Worm (Caenorhabditis elegans) whole organism, L2 larva: ENCODE results near the gene scav-5.

Experiments
- Y55F3AM.14 ChIP-seq: fragments of 200-800 bp; sonication (Bioruptor generic); optimal IDR thresholded peaks from 2 replicates; lab custom pipeline; 2018; ENCODE audit warnings: mild to moderate bottlenecking, missing genetic modification characterization, missing compliant biosample characterization
- alr-1 ChIP-seq: fragments of 150-350 bp; optimal IDR thresholded peaks from 2 replicates; lab custom pipeline; 2014; ENCODE audit warnings: missing biosample characterization, missing genetic modification characterization
- aly-2 ChIP-seq: fragments of 150-350 bp; optimal IDR thresholded peaks from 2 replicates; lab custom pipeline; 2014; ENCODE audit warnings: missing biosample characterization, missing genetic modification characterization
- ama-1 ChIP-seq: fragments of 150-350 bp; optimal IDR thresholded peaks from 2 replicates; lab custom pipeline; 2018; ENCODE audit warnings: inconsistent platforms
- ceh-16 ChIP-seq: fragments of 150-350 bp; optimal IDR thresholded peaks from 2 replicates; lab custom pipeline; 2014; ENCODE audit warnings: missing biosample characterization, missing genetic modification characterization
- ceh-82 ChIP-seq: fragments of 150-350 bp; optimal IDR thresholded peaks from 2 replicates; lab custom pipeline; 2014; ENCODE audit warnings: missing biosample characterization, missing genetic modification characterization
- dmd-4 ChIP-seq: sonication (generic microtip); optimal IDR thresholded peaks from 2 replicates; lab custom pipeline; 2017; ENCODE audit warnings: missing biosample characterization, missing genetic modification characterization
- egl-27 ChIP-seq: sonication (generic microtip); optimal IDR thresholded peaks from 3 replicates; lab custom pipeline; 2017; ENCODE audit warnings: missing biosample characterization, missing genetic modification reagents, missing genetic modification characterization
- elt-1 ChIP-seq: fragments of 150-350 bp; optimal IDR thresholded peaks from 2 replicates; lab custom pipeline; 2014; ENCODE audit warnings: missing biosample characterization, missing genetic modification characterization
- gmeb-1 ChIP-seq: fragments of 150-350 bp; optimal IDR thresholded peaks from 2 replicates; lab custom pipeline; 2014; ENCODE audit warnings: missing biosample characterization, missing genetic modification characterization
- lin-11 ChIP-seq: fragments of 150-350 bp; sonication (generic microtip); optimal IDR thresholded peaks from 2 replicates; lab custom pipeline; 2014; ENCODE audit warnings: missing biosample characterization, missing genetic modification characterization, inconsistent platforms, mixed read lengths
- lin-13 ChIP-seq: fragments of 150-350 bp; optimal IDR thresholded peaks from 2 replicates; lab custom pipeline; 2014; ENCODE audit warnings: missing biosample characterization, missing genetic modification reagents, missing genetic modification characterization
- lin-39 ChIP-seq: fragments of 150-350 bp; optimal IDR thresholded peaks from 2 replicates; lab custom pipeline; 2014; ENCODE audit warnings: missing biosample characterization, missing genetic modification reagents, missing genetic modification characterization
- lsy-2 ChIP-seq, 2 experiments: fragments of 150-350 bp in 1 of 2; sonication (generic microtip) in 1 of 2; optimal IDR thresholded peaks; 2 replicates each; lab custom pipeline; 2014 to 2017; ENCODE audit warnings: missing biosample characterization in 2 of 2, missing genetic modification characterization in 2 of 2
- mab-5 ChIP-seq: fragments of 150-350 bp; optimal IDR thresholded peaks from 2 replicates; lab custom pipeline; 2014; ENCODE audit warnings: missing biosample characterization, missing genetic modification characterization
- nhr-10 ChIP-seq: sonication (generic microtip); optimal IDR thresholded peaks from 2 replicates; lab custom pipeline; 2017; ENCODE audit warnings: missing biosample characterization, missing genetic modification characterization
- nhr-11 ChIP-seq: fragments of 150-350 bp; optimal IDR thresholded peaks from 2 replicates; lab custom pipeline; 2014; ENCODE audit warnings: missing biosample characterization, missing genetic modification characterization
- nhr-21 ChIP-seq: fragments of 150-350 bp; optimal IDR thresholded peaks from 2 replicates; lab custom pipeline; 2014; ENCODE audit warnings: missing biosample characterization, missing genetic modification characterization
- nhr-237 ChIP-seq: fragments of 150-350 bp; optimal IDR thresholded peaks from 2 replicates; lab custom pipeline; 2014; ENCODE audit warnings: missing biosample characterization, missing genetic modification characterization
- nhr-25 ChIP-seq: fragments of 150-350 bp; sonication (generic microtip); optimal IDR thresholded peaks from 3 replicates; lab custom pipeline; 2014; ENCODE audit warnings: missing biosample characterization, missing genetic modification characterization
- nhr-6 ChIP-seq: fragments of 150-350 bp; optimal IDR thresholded peaks from 2 replicates; lab custom pipeline; 2014; ENCODE audit warnings: missing biosample characterization, missing genetic modification characterization
- nhr-77 ChIP-seq: fragments of 150-350 bp; optimal IDR thresholded peaks from 2 replicates; lab custom pipeline; 2014; ENCODE audit warnings: missing biosample characterization, missing genetic modification characterization
- sem-4 ChIP-seq: fragments of 150-350 bp; optimal IDR thresholded peaks from 2 replicates; lab custom pipeline; 2014; ENCODE audit warnings: missing biosample characterization, missing genetic modification reagents, missing genetic modification characterization
- sma-9 ChIP-seq, 2 experiments: fragments of 150-350 bp in 1 of 2; sonication (generic microtip) in 1 of 2; optimal IDR thresholded peaks; 2 replicates each; lab custom pipeline; 2014 to 2016; ENCODE audit warnings: missing genetic modification characterization in 2 of 2, mild to moderate bottlenecking in 1 of 2, missing biosample characterization in 1 of 2, missing compliant biosample characterization in 1 of 2, missing genetic modification reagents in 1 of 2, moderate library complexity in 1 of 2
- unc-39 ChIP-seq: fragments of 150-350 bp; optimal IDR thresholded peaks from 2 replicates; lab custom pipeline; 2014; ENCODE audit warnings: missing biosample characterization, missing genetic modification characterization
- unc-62 ChIP-seq: fragments of 150-350 bp; optimal IDR thresholded peaks from 2 replicates; lab custom pipeline; 2014; ENCODE audit warnings: missing biosample characterization, missing genetic modification reagents, missing genetic modification characterization
- zag-1 ChIP-seq: fragments of 150-350 bp; optimal IDR thresholded peaks from 2 replicates; lab custom pipeline; 2014; ENCODE audit warnings: missing biosample characterization, missing genetic modification characterization
- ztf-1 ChIP-seq: fragments of 200-800 bp; sonication (Bioruptor generic); conservative IDR thresholded peaks from 2 replicates; pipeline ENCODE4 v1.3.6; 2022; ENCODE audit warnings: missing genetic modification characterization, missing compliant biosample characterization
- ztf-11 ChIP-seq: sonication (generic microtip); optimal IDR thresholded peaks from 2 replicates; lab custom pipeline; 2017; ENCODE audit warnings: missing biosample characterization, missing genetic modification characterization

scav-5 gene

DNA sequence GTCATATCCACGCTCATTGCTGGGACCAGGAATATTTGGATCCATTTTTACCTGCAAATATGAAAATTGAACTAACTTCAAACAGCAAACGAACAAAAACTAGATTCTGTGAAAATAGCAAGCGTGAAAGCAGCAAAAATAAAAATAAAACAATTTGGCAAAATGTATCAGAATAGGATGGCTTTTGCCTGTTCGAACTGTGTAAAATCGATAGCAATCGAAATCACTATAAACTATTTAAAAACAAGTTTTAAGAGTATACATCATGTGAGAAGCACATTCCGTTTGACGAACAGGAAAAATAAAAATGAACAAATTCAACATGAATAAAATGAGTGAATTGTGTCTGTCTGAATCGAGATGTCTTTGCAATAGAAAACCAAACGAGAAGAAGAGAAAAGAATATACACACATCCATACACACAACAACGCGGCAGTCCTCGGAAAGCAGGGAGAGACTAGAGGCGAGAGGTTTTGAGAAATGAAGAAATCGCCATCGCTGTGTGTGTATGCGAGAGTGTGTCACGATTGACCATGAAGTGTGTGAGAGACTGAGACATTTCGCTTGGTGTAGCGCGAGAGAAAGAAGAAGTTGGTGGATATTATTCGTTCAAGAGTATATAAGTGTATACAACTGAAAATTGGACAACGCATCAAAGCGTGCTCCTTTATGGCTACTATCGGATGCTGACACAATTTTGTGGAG, 41.4 kb downstream of the scav-5 start, which contains the start of gene phf-34 (continued):
- TF ChIP-seq Y55F3AM.14 = no peak
- no peak for TF ChIP-seq aly-2
- no peak for TF ChIP-seq nhr-6 (tag; lab: Kevin White, UChicago)
- peak; percentile 35 for TF ChIP-seq sma-9 (GFP tag; optimal IDR thresholded peaks at IDR 0.05; lab: Kevin White, UChicago)
- TF ChIP-seq sma-9 (tag; optimal IDR thresholded peaks at IDR 0.05; lab: Kevin White, UChicago) = no peak
- no peak for TF ChIP-seq dmd-4 (tag; lab: Kevin White, UChicago)
- TF ChIP-seq elt-1 (tag; lab: Kevin White, UChicago) = no peak
- TF ChIP-seq nhr-10 (tag; lab: Kevin White, UChicago) = no peak
- no peak for TF ChIP-seq egl-27 (tag; lab: Kevin White, UChicago)
- peak; percentile 17 for TF ChIP-seq nhr-21 (tag; lab: Kevin White, UChicago)
- peak; percentile 66 for TF ChIP-seq zag-1
- no peak for TF ChIP-seq unc-39 (tag; lab: Kevin White, UChicago)
- TF ChIP-seq mab-5 (tag; lab: Kevin White, UChicago) = peak; percentile 12
- TF ChIP-seq ztf-1 (GFP tag; lab: Robert Waterston, UW) = no peak
- no peak for TF ChIP-seq lin-39 (tag; lab: Kevin White, UChicago)
- peak in 1 of 2 experiments; percentile 58 for TF ChIP-seq lsy-2 (tag; optimal IDR thresholded peaks at IDR 0.05; lab: Kevin White, UChicago)
- TF ChIP-seq nhr-25 = peak; percentile 49
- TF ChIP-seq nhr-237 (tag; lab: Kevin White, UChicago) = no peak
- TF ChIP-seq ceh-16 (tag; lab: Kevin White, UChicago) = no peak
- TF ChIP-seq ceh-82 (tag; lab: Kevin White, UChicago) = no peak
- peak; percentile 9 for TF ChIP-seq lin-11 (tag; lab: Kevin White, UChicago)

DNA sequence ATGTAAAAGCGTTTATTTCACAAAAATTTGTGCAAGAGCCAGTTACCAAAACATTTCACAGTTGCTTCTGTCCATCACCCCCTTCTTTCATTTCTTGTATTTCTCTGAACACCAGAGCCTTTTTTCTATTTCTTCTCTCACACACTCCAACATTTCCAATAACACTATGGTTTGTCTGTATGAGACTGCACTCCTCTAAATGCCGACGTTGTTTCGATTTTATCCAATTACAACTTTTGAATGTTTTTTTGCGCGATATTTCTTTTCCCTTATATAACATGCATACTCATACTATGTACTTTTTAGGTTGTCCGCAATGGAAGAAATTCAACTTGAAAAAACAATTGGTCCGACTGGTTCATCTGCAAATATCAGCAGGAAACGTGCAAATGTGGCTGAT, 47.7 kb downstream of the scav-5 start, which contains the start of gene F21G4.5:
TSS of gene F21G4.5 (plus strand) at position 301 of the 400 bp plus-strand sequence.
- TF ChIP-seq alr-1 (tag; lab: Kevin White, UChicago) (no peak), nhr-77 (tag; lab: Kevin White, UChicago) (no peak), ama-1 (lab: Kevin White, UChicago) (no peak), nhr-11 (no peak), Y55F3AM.14 (no peak), ztf-11 (no peak), mab-5 (tag; lab: Kevin White, UChicago) (no peak), lin-13 (GFP tag; lab: Kevin White, UChicago) (no peak), gmeb-1 (tag; lab: Kevin White, UChicago) (no peak), sem-4 (tag; lab: Kevin White, UChicago) (no peak), unc-62 (no peak)
